Fruit fly (Drosophila melanogaster): ENCODE measurements around the gene BoYb.

BoYb gene

dm6 chr3L:22863367-22864078 lies 38.2 kb upstream of the BoYb start, which contains the start of gene CG33169 (continued):
- TF ChIP-seq CG3726 (GFP tag; IDR thresholded peaks at IDR 0.05), result peak; percentile 65; the same call in 1 of the 3 replicates
- peak; percentile 67 for TF ChIP-seq CG7928 (GFP tag; optimal IDR thresholded peaks at IDR 0.05)
- peak; percentile 69 for TF ChIP-seq Deaf1 (tag; optimal IDR thresholded peaks at IDR 0.05)
- no peak for TF ChIP-seq CG7745 (tag; optimal IDR thresholded peaks at IDR 0.05)
- TF ChIP-seq CG30020 (tag; optimal IDR thresholded peaks at IDR 0.05), result peak; percentile 56
- TF ChIP-seq Doc3 (GFP tag; IDR thresholded peaks at IDR 0.05; ENCODE audit: partially characterized antibody), result no peak
- no peak for TF ChIP-seq exex (tag; optimal IDR thresholded peaks at IDR 0.05)
- TF ChIP-seq CG31441 (GFP tag; IDR thresholded peaks at IDR 0.05), result peak; percentile 56; the same call in 1 of the 2 replicates
- no peak for TF ChIP-seq CG7556 (GFP tag; optimal IDR thresholded peaks at IDR 0.05)
- TF ChIP-seq ham (GFP tag; IDR thresholded peaks at IDR 0.05), result peak; percentile 72; the same call in 1 of the 2 replicates
- TF ChIP-seq btn (GFP tag; optimal IDR thresholded peaks at IDR 0.05), result peak; percentile 66
- peak; percentile 76 for TF ChIP-seq NC2α (GFP tag; optimal IDR thresholded peaks at IDR 0.05)
- peak; percentile 69; the same call in 1 of the 2 replicates for TF ChIP-seq CG14441 (GFP tag; IDR thresholded peaks at IDR 0.05)
- TF ChIP-seq CG4424 (GFP tag; optimal IDR thresholded peaks at IDR 0.05), result peak; percentile 76
- TF ChIP-seq dysf (GFP tag; IDR thresholded peaks at IDR 0.05), result peak; percentile 83
- TF ChIP-seq Dp (GFP tag; optimal IDR thresholded peaks at IDR 0.05), result peak; percentile 100
- TF ChIP-seq ci (GFP tag; IDR thresholded peaks at IDR 0.05), result peak; percentile 92
- peak; percentile 81 for TF ChIP-seq disco-r (GFP tag; optimal IDR thresholded peaks at IDR 0.05)
- no peak for TF ChIP-seq prd (optimal IDR thresholded peaks at IDR 0.05)
- TF ChIP-seq prd (GFP tag; IDR thresholded peaks at IDR 0.05), result peak; percentile 82
- peak; percentile 95 for TF ChIP-seq CHES-1-like (GFP tag; optimal IDR thresholded peaks at IDR 0.05)
- peak; percentile 72; the same call in 2 of the 3 replicates for TF ChIP-seq gce (GFP tag; IDR thresholded peaks at IDR 0.05)
- TF ChIP-seq Nf-YB (GFP tag; optimal IDR thresholded peaks at IDR 0.05), result peak; percentile 39
- TF ChIP-seq zfh1 (GFP tag; IDR thresholded peaks at IDR 0.05), result peak; percentile 89
- TF ChIP-seq CG10543 (GFP tag; optimal IDR thresholded peaks at IDR 0.05), result peak; percentile 96
- TF ChIP-seq CG18262 (tag; optimal IDR thresholded peaks at IDR 0.05), result no peak
- peak; percentile 77 for TF ChIP-seq bowl (GFP tag; IDR thresholded peaks at IDR 0.05)
- peak; percentile 96 for TF ChIP-seq NFAT (GFP tag; IDR thresholded peaks at IDR 0.05)
- peak; percentile 81 for TF ChIP-seq ttk (GFP tag; IDR thresholded peaks at IDR 0.05)
- peak in 1 of 2 experiments; percentile 16 for TF ChIP-seq tll (GFP tag; optimal IDR thresholded peaks at IDR 0.05)
- peak; percentile 80 for TF ChIP-seq CG10654 (GFP tag; optimal IDR thresholded peaks at IDR 0.05)
- peak; percentile 99 for TF ChIP-seq kay (GFP tag; optimal IDR thresholded peaks at IDR 0.05)
- peak; percentile 56; the same call in 1 of the 3 replicates for TF ChIP-seq vnd (GFP tag; IDR thresholded peaks at IDR 0.05; ENCODE audit: partially characterized antibody)
- TF ChIP-seq hkb (optimal IDR thresholded peaks at IDR 0.05), result no peak
- TF ChIP-seq hkb (GFP tag; IDR thresholded peaks at IDR 0.05), result peak; percentile 74
- no peak for TF ChIP-seq nerfin-2 (GFP tag; IDR thresholded peaks at IDR 0.05; ENCODE audit: partially characterized antibody)
- TF ChIP-seq ara (GFP tag; IDR thresholded peaks at IDR 0.05), result peak; percentile 82
- TF ChIP-seq Mad (GFP tag; optimal IDR thresholded peaks at IDR 0.05), result peak; percentile 89
- TF ChIP-seq CG9932 (GFP tag; IDR thresholded peaks at IDR 0.05), result peak; percentile 94
- peak; percentile 95 for TF ChIP-seq sd (tag; optimal IDR thresholded peaks at IDR 0.05)
- TF ChIP-seq CG18011 (GFP tag; optimal IDR thresholded peaks at IDR 0.05), result peak; percentile 100
- peak; percentile 33 for TF ChIP-seq D19A (tag; optimal IDR thresholded peaks at IDR 0.05)
- TF ChIP-seq CG5953 (GFP tag; IDR thresholded peaks at IDR 0.05), result peak; percentile 54; the same call in 1 of the 2 replicates
- no peak for TF ChIP-seq corto (GFP tag; optimal IDR thresholded peaks at IDR 0.05)
- TF ChIP-seq Chrac-16 (GFP tag; optimal IDR thresholded peaks at IDR 0.05), result peak; percentile 71
- peak; percentile 33; the same call in 1 of the 2 replicates for TF ChIP-seq Oaz (GFP tag; IDR thresholded peaks at IDR 0.05)
- TF ChIP-seq B-H2 (GFP tag; optimal IDR thresholded peaks at IDR 0.05), result peak; percentile 95
- no peak for TF ChIP-seq CG6254 (GFP tag; optimal IDR thresholded peaks at IDR 0.05)
- peak; percentile 40 for TF ChIP-seq CG1529 (GFP tag; optimal IDR thresholded peaks at IDR 0.05)
- peak; percentile 94 for TF ChIP-seq Xbp1 (GFP tag; optimal IDR thresholded peaks at IDR 0.05)

All from whole organism, embryonic.